Fruit fly (Drosophila melanogaster): ENCODE data around the gene CG4382.

DNA sequence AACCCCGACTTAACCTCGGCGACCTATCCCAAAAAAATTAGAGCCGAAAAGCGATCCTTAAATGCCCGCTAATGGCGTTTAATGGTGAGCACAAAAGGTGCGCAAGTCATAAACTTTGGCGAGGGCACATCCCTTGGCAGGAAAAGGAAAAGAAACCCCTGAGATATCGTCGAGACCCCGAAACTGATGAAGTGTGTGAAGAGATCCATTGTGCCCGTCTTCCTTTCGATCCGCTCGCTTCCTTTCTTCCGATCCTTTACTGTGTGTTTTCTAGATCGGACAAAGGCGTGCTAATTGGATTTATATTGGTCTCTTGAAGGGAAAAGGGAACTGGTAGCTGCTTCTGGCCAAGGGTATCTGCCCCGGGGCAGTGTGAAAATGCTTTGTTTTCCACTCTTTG lies 548 bp upstream of the CG4382 start:
- TF ChIP-seq spab (GFP tag; optimal IDR thresholded peaks at IDR 0.05) (no peak), fd59A (GFP tag; optimal IDR thresholded peaks at IDR 0.05) (no peak), Eip93F (GFP tag; optimal IDR thresholded peaks at IDR 0.05) (no peak), OdsH (GFP tag; optimal IDR thresholded peaks at IDR 0.05) (no peak), CG3919 (GFP tag; optimal IDR thresholded peaks at IDR 0.05) (no peak), CG6808 (GFP tag; optimal IDR thresholded peaks at IDR 0.05) (no peak), Blimp-1 (GFP tag; optimal IDR thresholded peaks at IDR 0.05) (no peak), CG11762 (GFP tag; optimal IDR thresholded peaks at IDR 0.05; ENCODE audit: insufficient read depth) (no peak)
